Worm (Caenorhabditis elegans): Measurements from ENCODE around the gene C05D11.8.

Gene C05D11.8

DNA sequence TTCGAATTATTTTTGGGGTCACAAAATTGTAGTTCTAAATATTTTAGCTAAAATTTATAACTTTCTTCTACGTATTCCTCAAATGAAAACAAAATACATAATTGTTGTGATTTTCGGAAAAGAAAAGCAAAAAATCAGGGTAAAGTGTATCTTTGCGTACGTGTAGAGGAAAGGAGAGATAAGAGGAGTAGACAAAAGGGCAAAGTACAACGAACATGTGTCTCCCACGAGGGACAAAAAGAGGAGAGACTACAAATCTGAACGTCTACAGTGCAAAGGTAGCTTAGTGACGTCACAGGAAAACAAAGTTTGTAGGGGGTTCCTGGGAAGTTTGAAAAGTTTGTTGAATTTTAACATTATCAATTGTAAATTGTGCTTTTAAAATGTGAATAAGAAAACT, 20.4 kb upstream of the C05D11.8 start (continued):
- TF ChIP-seq daf-12 (tag; optimal IDR thresholded peaks at IDR 0.05) (no peak), pqm-1 (tag; optimal IDR thresholded peaks at IDR 0.05) (peak; percentile 1), hmg-1.1 (GFP tag; IDR thresholded peaks at IDR 0.05) (peak; percentile 54), saeg-2 (GFP tag; IDR thresholded peaks at IDR 0.05) (no peak), lim-7 (GFP tag; IDR thresholded peaks at IDR 0.05) (no peak), nhr-237 (tag; optimal IDR thresholded peaks at IDR 0.05) (no peak), nhr-48 (tag; optimal IDR thresholded peaks at IDR 0.05) (peak; percentile 89), unc-39 (tag; optimal IDR thresholded peaks at IDR 0.05) (no peak), dmd-9 (GFP tag; IDR thresholded peaks at IDR 0.05) (no peak), egl-27 (tag; optimal IDR thresholded peaks at IDR 0.05) (no peak), ama-1 (optimal IDR thresholded peaks at IDR 0.05) (peak; percentile 7), snpc-1.2 (GFP tag; IDR thresholded peaks at IDR 0.05) (no peak), mxl-3 (GFP tag; optimal IDR thresholded peaks at IDR 0.05) (peak; percentile 89), dmd-8 (GFP tag; IDR thresholded peaks at IDR 0.05) (no peak), lin-15B (tag; optimal IDR thresholded peaks at IDR 0.05) (no peak), nhr-10 (tag; optimal IDR thresholded peaks at IDR 0.05) (peak; percentile 22), arid-1 (GFP tag; conservative IDR thresholded peaks at IDR 0.05) (no peak), aha-1 (tag) (peak; percentile 98), madf-5 (GFP tag; IDR thresholded peaks at IDR 0.05) (no peak), ZK546.5 (tag; optimal IDR thresholded peaks at IDR 0.05) (no peak), nhr-77 (tag; optimal IDR thresholded peaks at IDR 0.05) (peak; percentile 44), gei-8 (GFP tag; optimal IDR thresholded peaks at IDR 0.05) (no peak), duxl-1 (tag; optimal IDR thresholded peaks at IDR 0.05; ENCODE audit: poor library complexity) (no peak), T26A8.4 (GFP tag; IDR thresholded peaks at IDR 0.05) (0 out of 2 replicates have a peak, but pooled peaks have one; percentile 26), hif-1 (tag; optimal IDR thresholded peaks at IDR 0.05) (peak; percentile 6 to 63), Y105C5A.15 (GFP tag; IDR thresholded peaks at IDR 0.05) (no peak), nhr-11 (tag; optimal IDR thresholded peaks at IDR 0.05) (peak; percentile 78), snpc-4 (tag; optimal IDR thresholded peaks at IDR 0.05) (no peak)

DNA sequence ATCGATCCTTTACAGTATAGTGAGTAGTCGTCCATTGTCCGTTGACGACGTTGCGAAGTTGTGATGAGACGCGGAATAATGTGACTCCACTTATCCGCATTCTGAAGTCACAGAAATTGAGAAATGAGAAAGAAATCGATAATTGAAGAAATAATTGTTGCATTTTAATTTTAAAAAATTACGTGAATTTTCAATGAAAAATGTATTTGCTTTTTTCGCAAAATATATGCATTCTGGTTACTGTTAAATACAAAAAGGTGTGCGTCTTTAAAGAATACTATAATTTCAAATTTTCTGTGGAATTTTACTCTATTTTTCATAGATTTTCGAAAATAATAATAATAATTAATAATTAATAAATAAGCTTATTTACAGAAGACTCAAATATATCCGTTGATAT, 19.7 kb upstream of the C05D11.8 start, which contains the start of gene let-721:
let-721 (minus strand) TSS at position 101 of the 400 bp plus-strand sequence.
- TF ChIP-seq zfp-2 (tag; optimal IDR thresholded peaks at IDR 0.05) (no peak), lin-1 (GFP tag; IDR thresholded peaks at IDR 0.05) (no peak), unc-62 (GFP tag; optimal IDR thresholded peaks at IDR 0.05 in 1 of 2) (peak in 1 of 2 experiments; percentile 45), unc-62 (tag; optimal IDR thresholded peaks at IDR 0.05) (no peak), R02D3.7 (tag; optimal IDR thresholded peaks at IDR 0.05) (no peak), ztf-11 (tag; optimal IDR thresholded peaks at IDR 0.05) (no peak), madf-5 (GFP tag; IDR thresholded peaks at IDR 0.05) (no peak), vab-7 (GFP tag; IDR thresholded peaks at IDR 0.05) (0 out of 2 replicates have a peak, but pooled peaks have one; percentile 11), snpc-4 (tag; optimal IDR thresholded peaks at IDR 0.05) (no peak), rbr-2 (tag; optimal IDR thresholded peaks at IDR 0.05) (no peak), nhr-111 (GFP tag; optimal IDR thresholded peaks at IDR 0.05) (no peak), lin-29 (GFP tag; IDR thresholded peaks at IDR 0.05) (no peak)

DNA sequence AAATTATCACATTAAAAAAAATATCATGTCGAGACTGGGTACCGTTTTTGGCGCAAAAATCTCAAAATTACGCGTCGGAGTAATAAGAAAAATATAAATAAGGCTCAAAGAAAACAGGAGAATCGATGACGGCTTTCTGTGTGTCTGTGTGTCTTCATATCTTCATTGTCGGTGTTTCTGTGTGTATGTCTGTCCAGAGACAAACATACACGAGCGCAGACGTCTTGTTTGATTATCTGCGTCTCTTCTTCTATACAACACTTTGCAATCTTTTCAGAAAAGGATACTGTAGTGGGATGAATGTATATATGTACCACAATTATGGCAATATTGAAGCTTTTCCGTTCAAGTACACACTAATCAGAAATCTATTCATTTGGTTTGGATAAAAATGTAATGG, 17.2 kb upstream of the C05D11.8 start, which contains the start of gene C05D11.13:
C05D11.13 (minus strand) TSS at position 252 of the 400 bp plus-strand sequence.
- TF ChIP-seq F37D6.2 (tag; optimal IDR thresholded peaks at IDR 0.05) = no peak
- TF ChIP-seq mdt-29 (GFP tag; IDR thresholded peaks at IDR 0.05) = no peak
- TF ChIP-seq ceh-62 (tag; optimal IDR thresholded peaks at IDR 0.05) = no peak
- TF ChIP-seq ZK337.2 (GFP tag; IDR thresholded peaks at IDR 0.05) = no peak
- TF ChIP-seq daf-16 (GFP tag; optimal IDR thresholded peaks at IDR 0.05) = peak in 1 of 2 experiments; percentile 32
- TF ChIP-seq daf-16 (tag; optimal IDR thresholded peaks at IDR 0.05) = peak; percentile 45
- TF ChIP-seq hif-1 (tag; optimal IDR thresholded peaks at IDR 0.05) = no peak
- no peak for TF ChIP-seq ctbp-1 (GFP tag; IDR thresholded peaks at IDR 0.05)
- TF ChIP-seq ceh-20 (GFP tag; IDR thresholded peaks at IDR 0.05) = no peak
- TF ChIP-seq nhr-10 (tag; optimal IDR thresholded peaks at IDR 0.05) = no peak
- no peak for TF ChIP-seq madf-9 (GFP tag; conservative IDR thresholded peaks at IDR 0.05)
- no peak for TF ChIP-seq ces-1 (GFP tag; optimal IDR thresholded peaks at IDR 0.05)
- TF ChIP-seq nhr-11 (tag; optimal IDR thresholded peaks at IDR 0.05) = no peak
- no peak for TF ChIP-seq daf-12 (tag; optimal IDR thresholded peaks at IDR 0.05)
- TF ChIP-seq jun-1 (tag; optimal IDR thresholded peaks at IDR 0.05) = no peak
- TF ChIP-seq tra-1 (GFP tag; IDR thresholded peaks at IDR 0.05) = no peak
- TF ChIP-seq lsy-2 (tag; optimal IDR thresholded peaks at IDR 0.05) = peak in 1 of 2 experiments; percentile 86
- no peak for TF ChIP-seq set-16 (GFP tag; IDR thresholded peaks at IDR 0.05)

All from whole organism, L4 larva.